Fruit fly (Drosophila melanogaster): ENCODE measurements around the gene CG15170.

The CG15170 gene

dm6 chr2L:18966214-18966556 lies 23.8 kb downstream of the CG15170 start (continued):
- TF ChIP-seq CG10631 (GFP tag; optimal IDR thresholded peaks at IDR 0.05) (peak; percentile 26), eg (GFP tag; IDR thresholded peaks at IDR 0.05) (peak; percentile 89), Sox102F (GFP tag; optimal IDR thresholded peaks at IDR 0.05) (peak; percentile 29), fd85E (GFP tag; optimal IDR thresholded peaks at IDR 0.05) (no peak), Met (GFP tag; optimal IDR thresholded peaks at IDR 0.05) (peak; percentile 30), dac (GFP tag; optimal IDR thresholded peaks at IDR 0.05) (no peak), CG6276 (GFP tag; optimal IDR thresholded peaks at IDR 0.05) (peak; percentile 40), CG9139 (GFP tag; optimal IDR thresholded peaks at IDR 0.05) (no peak), cyc (GFP tag; optimal IDR thresholded peaks at IDR 0.05) (peak; percentile 21), svp (GFP tag) (peak; percentile 63), net (GFP tag; optimal IDR thresholded peaks at IDR 0.05) (peak; percentile 16), lz (GFP tag; optimal IDR thresholded peaks at IDR 0.05) (peak; percentile 11), dsx (GFP tag; optimal IDR thresholded peaks at IDR 0.05; ENCODE audit: poor library complexity, severe bottlenecking) (peak; percentile 5), CG7368 (GFP tag; optimal IDR thresholded peaks at IDR 0.05) (peak; percentile 25), Sox14 (GFP tag; optimal IDR thresholded peaks at IDR 0.05) (peak; percentile 5), Hr4 (GFP tag; optimal IDR thresholded peaks at IDR 0.05) (peak; percentile 47)

- TF ChIP-seq ss (GFP tag; optimal IDR thresholded peaks at IDR 0.05) (no peak), CG6854 (GFP tag; optimal IDR thresholded peaks at IDR 0.05) (no peak), CG15336 (GFP tag; IDR thresholded peaks at IDR 0.05) (peak; percentile 31; the same call in 1 of the 2 replicates), fd85E (GFP tag; optimal IDR thresholded peaks at IDR 0.05) (no peak), Smox (GFP tag; optimal IDR thresholded peaks at IDR 0.05) (no peak), CG32006 (GFP tag; optimal IDR thresholded peaks at IDR 0.05) (peak; percentile 0), svp (GFP tag) (peak; percentile 65), achi (GFP tag; optimal IDR thresholded peaks at IDR 0.05) (no peak), Ets21C (GFP tag; optimal IDR thresholded peaks at IDR 0.05) (no peak), cyc (GFP tag; optimal IDR thresholded peaks at IDR 0.05) (no peak), CG31627 (GFP tag; optimal IDR thresholded peaks at IDR 0.05) (no peak), Eip78C (GFP tag) (peak; percentile 31), fkh (GFP tag; optimal IDR thresholded peaks at IDR 0.05) (peak; percentile 74), eg (GFP tag; IDR thresholded peaks at IDR 0.05) (0 out of 3 replicates have a peak, but pooled peaks have one; percentile 6)
Observed at dm6 chr2L:18965367-18966213, 24.4 kb downstream of the CG15170 start.

- TF ChIP-seq fd85E (GFP tag; optimal IDR thresholded peaks at IDR 0.05) (peak; percentile 70), Smox (GFP tag; optimal IDR thresholded peaks at IDR 0.05) (peak; percentile 65), CG8119 (GFP tag; IDR thresholded peaks at IDR 0.05) (peak; percentile 86), Hr4 (GFP tag; optimal IDR thresholded peaks at IDR 0.05) (peak; percentile 69), Met (GFP tag; optimal IDR thresholded peaks at IDR 0.05) (peak; percentile 78), topi (GFP tag; optimal IDR thresholded peaks at IDR 0.05) (peak; percentile 80), pdm3 (GFP tag; optimal IDR thresholded peaks at IDR 0.05) (no peak), CG1621 (tag; optimal IDR thresholded peaks at IDR 0.05) (peak; percentile 72), Eip78C (GFP tag) (peak; percentile 95), CG6854 (GFP tag; optimal IDR thresholded peaks at IDR 0.05) (peak; percentile 79), Sox102F (GFP tag; optimal IDR thresholded peaks at IDR 0.05) (peak; percentile 82), CG31627 (GFP tag; optimal IDR thresholded peaks at IDR 0.05) (peak; percentile 54), CG15336 (GFP tag; IDR thresholded peaks at IDR 0.05) (peak; percentile 87), Eip93F (GFP tag; optimal IDR thresholded peaks at IDR 0.05) (peak; percentile 89), ss (GFP tag; optimal IDR thresholded peaks at IDR 0.05) (peak in 1 of 2 experiments; percentile 88), Blimp-1 (GFP tag; optimal IDR thresholded peaks at IDR 0.05) (peak; percentile 67), CG32006 (GFP tag; optimal IDR thresholded peaks at IDR 0.05) (peak; percentile 80), acj6 (GFP tag; optimal IDR thresholded peaks at IDR 0.05) (peak; percentile 84), CG8632 (GFP tag; optimal IDR thresholded peaks at IDR 0.05) (peak; percentile 89), CG6163 (GFP tag; IDR thresholded peaks at IDR 0.05) (peak; percentile 93), achi (GFP tag; optimal IDR thresholded peaks at IDR 0.05) (peak; percentile 88), CG9139 (GFP tag; optimal IDR thresholded peaks at IDR 0.05) (peak; percentile 82), Ets96B (tag; optimal IDR thresholded peaks at IDR 0.05) (peak; percentile 92), Gug (GFP tag; IDR thresholded peaks at IDR 0.05) (peak; percentile 84), CG6792 (GFP tag; optimal IDR thresholded peaks at IDR 0.05) (peak; percentile 86), net (GFP tag; optimal IDR thresholded peaks at IDR 0.05) (peak; percentile 80), CG10669 (GFP tag; optimal IDR thresholded peaks at IDR 0.05) (peak; percentile 87), salr (GFP tag; optimal IDR thresholded peaks at IDR 0.05) (peak; percentile 65 to 69), eg (GFP tag; IDR thresholded peaks at IDR 0.05) (peak; percentile 93), lz (GFP tag; optimal IDR thresholded peaks at IDR 0.05) (peak; percentile 66), vri (GFP tag; optimal IDR thresholded peaks at IDR 0.05) (peak; percentile 72), spab (GFP tag; optimal IDR thresholded peaks at IDR 0.05) (peak; percentile 76), CG7368 (GFP tag; optimal IDR thresholded peaks at IDR 0.05) (peak; percentile 85), CG6276 (GFP tag; optimal IDR thresholded peaks at IDR 0.05) (peak; percentile 78)
Observed at dm6 chr2L:18957142-18957674, 32.8 kb downstream of the CG15170 start, which contains the start of gene Bhmt. Bhmt (minus strand) TSS chr2L:18957311.

All from whole organism, prepupa.